Fruit fly (Drosophila melanogaster) whole organism, embryonic: ENCODE data around the gene CG5377.

Experiments used
- Atf-2 ChIP-seq: fragments of 200-800 bp; sonication (Bioruptor generic); optimal IDR thresholded peaks from 2 replicates; lab custom pipeline; 2016; ENCODE audit warnings: missing biosample characterization, missing genetic modification characterization
- Atf3 ChIP-seq: fragments of 200-800 bp; sonication (Bioruptor generic); optimal IDR thresholded peaks from 3 replicates; lab custom pipeline; 2016; ENCODE audit warnings: missing biosample characterization, missing genetic modification characterization
- B-H1 ChIP-seq: fragments of 200-800 bp; sonication (Bioruptor generic); IDR thresholded peaks from 3 replicates; pipeline ENCODE4 v1.3.6; 2022; ENCODE audit warnings: missing biosample characterization, missing genetic modification characterization
- BEAF-32 ChIP-seq: fragments of 200-800 bp; sonication (Bioruptor generic); optimal IDR thresholded peaks from 3 replicates; lab custom pipeline; 2017; ENCODE audit warnings: missing biosample characterization, missing genetic modification characterization, mild to moderate bottlenecking, moderate library complexity, missing genetic modification reagents
- Bdp1 ChIP-seq: fragments of 200-800 bp; sonication (Bioruptor generic); optimal IDR thresholded peaks from 3 replicates; lab custom pipeline; 2016; ENCODE audit warnings: missing biosample characterization, missing genetic modification characterization
- Blimp-1 ChIP-seq: fragments of 200-800 bp; sonication (Bioruptor generic); optimal IDR thresholded peaks from 3 replicates; lab custom pipeline; 2018; ENCODE audit warnings: missing biosample characterization, missing genetic modification characterization, mild to moderate bottlenecking, moderate library complexity, missing genetic modification reagents
- BtbVII ChIP-seq: fragments of 200-800 bp; sonication (Bioruptor generic); optimal IDR thresholded peaks from 3 replicates; lab custom pipeline; 2017; ENCODE audit warnings: missing biosample characterization, mild to moderate bottlenecking, missing genetic modification characterization
- CG10462 ChIP-seq: fragments of 200-800 bp; sonication (Bioruptor generic); optimal IDR thresholded peaks from 2 replicates; lab custom pipeline; 2016; ENCODE audit warnings: missing biosample characterization, missing genetic modification characterization
- CG10565 ChIP-seq: fragments of 200-800 bp; sonication (Bioruptor generic); optimal IDR thresholded peaks from 3 replicates; lab custom pipeline; 2016; ENCODE audit warnings: missing biosample characterization, mild to moderate bottlenecking, missing genetic modification characterization
- CG11695 ChIP-seq: fragments of 200-800 bp; sonication (Bioruptor generic); IDR thresholded peaks from 3 replicates; pipeline ENCODE4 v1.3.6; 2022; ENCODE audit warnings: missing biosample characterization, missing genetic modification characterization
- CG14965 ChIP-seq: fragments of 200-800 bp; sonication (Bioruptor generic); optimal IDR thresholded peaks from 2 replicates; lab custom pipeline; 2016; ENCODE audit warnings: missing biosample characterization, missing genetic modification characterization, borderline replicate concordance
- CG17186 ChIP-seq: fragments of 200-800 bp; sonication (Bioruptor generic); optimal IDR thresholded peaks from 3 replicates; lab custom pipeline; 2017; ENCODE audit warnings: missing biosample characterization, missing genetic modification reagents, missing genetic modification characterization
- CG18011 ChIP-seq: fragments of 200-800 bp; sonication (Bioruptor generic); optimal IDR thresholded peaks from 2 replicates; lab custom pipeline; 2017; ENCODE audit warnings: missing biosample characterization, missing genetic modification characterization, mild to moderate bottlenecking, moderate library complexity, missing genotype
- CG18262 ChIP-seq: fragments of 200-800 bp; optimal IDR thresholded peaks from 3 replicates; lab custom pipeline; 2019; ENCODE audit warnings: missing biosample characterization, mild to moderate bottlenecking, missing genetic modification characterization, moderate library complexity
- CG2678 ChIP-seq: fragments of 200-800 bp; sonication (Bioruptor generic); optimal IDR thresholded peaks from 3 replicates; lab custom pipeline; 2019; ENCODE audit warnings: missing biosample characterization, mild to moderate bottlenecking, missing genetic modification characterization, moderate library complexity
- CG3065 ChIP-seq: fragments of 200-800 bp; sonication (Bioruptor generic); optimal IDR thresholded peaks from 2 replicates; lab custom pipeline; 2016; ENCODE audit warnings: missing biosample characterization, missing genetic modification characterization
- CG3407 ChIP-seq: fragments of 200-800 bp; sonication (Bioruptor generic); optimal IDR thresholded peaks from 2 replicates; lab custom pipeline; 2018; ENCODE audit warnings: missing biosample characterization, mild to moderate bottlenecking, missing genetic modification characterization
- CG4404 ChIP-seq: fragments of 200-800 bp; sonication (Bioruptor generic); IDR thresholded peaks from 2 replicates; pipeline ENCODE4 v1.3.6; 2022; ENCODE audit warnings: missing biosample characterization, missing genetic modification characterization
- CG5245 ChIP-seq: fragments of 200-800 bp; sonication (Bioruptor generic); optimal IDR thresholded peaks from 3 replicates; lab custom pipeline; 2016; ENCODE audit warnings: missing biosample characterization, missing genetic modification characterization
- CG7839 ChIP-seq: fragments of 200-800 bp; sonication (Bioruptor generic); optimal IDR thresholded peaks from 3 replicates; lab custom pipeline; 2018; ENCODE audit warnings: missing biosample characterization, mild to moderate bottlenecking, missing genetic modification characterization, moderate library complexity
- CkIIα-i1 ChIP-seq: fragments of 200-800 bp; sonication (Bioruptor generic); IDR thresholded peaks from 2 replicates; pipeline ENCODE4 v1.3.6; 2022; ENCODE audit warnings: missing biosample characterization, missing genetic modification characterization
- Dll ChIP-seq: fragments of 200-800 bp; sonication (Bioruptor generic); IDR thresholded peaks from 4 replicates; pipeline ENCODE4 v1.3.6; 2022; ENCODE audit warnings: missing biosample characterization, missing genetic modification characterization; ENCODE audit not compliant: partially characterized antibody
- Eip74EF ChIP-seq, 2 experiments: fragments of 200-800 bp in 1 of 2; fragments of >200 bp in 1 of 2; sonication (Bioruptor generic) in 1 of 2; optimal IDR thresholded peaks; 2 replicates each; lab custom pipeline; 2017 to 2019; ENCODE audit warnings: missing biosample characterization in 2 of 2, missing genetic modification characterization in 2 of 2, mild to moderate bottlenecking in 1 of 2, moderate library complexity in 1 of 2
- Fer1 ChIP-seq: fragments of 200-800 bp; sonication (Bioruptor generic); optimal IDR thresholded peaks from 2 replicates; lab custom pipeline; 2017; ENCODE audit warnings: missing biosample characterization, mild to moderate bottlenecking, missing genetic modification characterization
- Gsc ChIP-seq: fragments of 200-800 bp; sonication (Bioruptor generic); IDR thresholded peaks from 2 replicates; pipeline ENCODE4 v1.3.6; 2022; ENCODE audit warnings: missing biosample characterization, missing genetic modification characterization
- MTF-1 ChIP-seq: fragments of 200-800 bp; sonication (Bioruptor generic); optimal IDR thresholded peaks from 2 replicates; lab custom pipeline; 2018; ENCODE audit warnings: missing biosample characterization, mild to moderate bottlenecking, missing genetic modification characterization, borderline replicate concordance
- NC2α ChIP-seq: fragments of 200-800 bp; sonication (Bioruptor generic); optimal IDR thresholded peaks from 2 replicates; lab custom pipeline; 2016; ENCODE audit warnings: missing biosample characterization, missing genetic modification characterization
- NFAT ChIP-seq: fragments of 200-800 bp; sonication (Bioruptor generic); IDR thresholded peaks from 2 replicates; pipeline ENCODE4 v1.3.6; 2022; ENCODE audit warnings: missing biosample characterization, missing genetic modification characterization
- Ravus ChIP-seq: fragments of 200-800 bp; sonication (Bioruptor generic); IDR thresholded peaks from 2 replicates; pipeline ENCODE4 v1.3.6; 2022; ENCODE audit warnings: missing biosample characterization, missing genetic modification characterization
- Ssrp ChIP-seq: fragments of 200-800 bp; sonication (Bioruptor generic); optimal IDR thresholded peaks from 2 replicates; lab custom pipeline; 2018; ENCODE audit warnings: missing biosample characterization, mild to moderate bottlenecking, missing genetic modification characterization, moderate library complexity
- Trl ChIP-seq, 3 experiments: fragments of >200 bp in 2 of 3; fragments of 200-800 bp in 1 of 3; sonication (Bioruptor generic) in 1 of 3; optimal IDR thresholded peaks; 2 replicates in 1 of 3; 3 replicates in 2 of 3; lab custom pipeline; 2016 to 2017; ENCODE audit warnings: missing biosample characterization in 1 of 3, missing genetic modification characterization in 1 of 3
- br ChIP-seq: fragments of >200 bp; optimal IDR thresholded peaks from 2 replicates; lab custom pipeline; 2017
- btn ChIP-seq: fragments of 200-800 bp; sonication (Bioruptor generic); optimal IDR thresholded peaks from 2 replicates; lab custom pipeline; 2016; ENCODE audit warnings: missing biosample characterization, missing genetic modification characterization
- chn ChIP-seq: fragments of 200-800 bp; sonication (Bioruptor generic); optimal IDR thresholded peaks from 2 replicates; lab custom pipeline; 2016; ENCODE audit warnings: missing biosample characterization, missing genetic modification characterization
- grau ChIP-seq: fragments of 200-800 bp; optimal IDR thresholded peaks from 3 replicates; lab custom pipeline; 2019; ENCODE audit warnings: missing biosample characterization, mild to moderate bottlenecking, missing genetic modification characterization, moderate library complexity
- hkb ChIP-seq, 2 experiments: fragments of 200-800 bp in 1 of 2; fragments of >200 bp in 1 of 2; sonication (Bioruptor generic) in 1 of 2; IDR thresholded peaks in 1 of 2; optimal IDR thresholded peaks in 1 of 2; 2 replicates each; pipeline versions ENCODE4 v1.3.6 to Lab custom; 2017 to 2022; ENCODE audit warnings: missing biosample characterization in 1 of 2, missing genetic modification characterization in 1 of 2
- kah ChIP-seq: fragments of 200-800 bp; sonication (Bioruptor generic); optimal IDR thresholded peaks from 2 replicates; lab custom pipeline; 2018; ENCODE audit warnings: missing biosample characterization, mild to moderate bottlenecking, missing genetic modification characterization
- mirr ChIP-seq: fragments of 200-800 bp; sonication (Bioruptor generic); optimal IDR thresholded peaks from 3 replicates; lab custom pipeline; 2018; ENCODE audit warnings: missing biosample characterization, mild to moderate bottlenecking, missing genetic modification characterization
- nerfin-2 ChIP-seq: fragments of 200-800 bp; sonication (Bioruptor generic); IDR thresholded peaks from 2 replicates; pipeline ENCODE4 v1.3.6; 2022; ENCODE audit warnings: missing biosample characterization, missing genetic modification characterization; ENCODE audit not compliant: partially characterized antibody
- pb ChIP-seq: fragments of 200-800 bp; sonication (Bioruptor generic); optimal IDR thresholded peaks from 3 replicates; lab custom pipeline; 2016; ENCODE audit warnings: missing biosample characterization, missing genetic modification characterization
- pnt ChIP-seq: fragments of 200-800 bp; sonication (Bioruptor generic); optimal IDR thresholded peaks from 3 replicates; lab custom pipeline; 2016; ENCODE audit warnings: missing biosample characterization, missing genetic modification characterization
- pum ChIP-seq: fragments of 200-800 bp; sonication (Bioruptor generic); optimal IDR thresholded peaks from 2 replicates; lab custom pipeline; 2016; ENCODE audit warnings: missing biosample characterization, missing genetic modification characterization
- ro ChIP-seq: fragments of 200-800 bp; sonication (Bioruptor generic); IDR thresholded peaks from 2 replicates; pipeline ENCODE4 v1.3.6; 2022; ENCODE audit warnings: missing biosample characterization, missing genetic modification characterization
- salm ChIP-seq: fragments of 200-800 bp; sonication (Bioruptor generic); optimal IDR thresholded peaks from 2 replicates; lab custom pipeline; 2018; ENCODE audit warnings: missing biosample characterization, mild to moderate bottlenecking, missing genetic modification characterization
- sens-2 ChIP-seq: fragments of 200-800 bp; sonication (Bioruptor generic); IDR thresholded peaks from 2 replicates; pipeline ENCODE4 v1.3.6; 2022; ENCODE audit warnings: missing biosample characterization, missing genetic modification characterization
- tap ChIP-seq: fragments of 200-800 bp; optimal IDR thresholded peaks from 3 replicates; lab custom pipeline; 2019; ENCODE audit warnings: missing biosample characterization, mild to moderate bottlenecking, missing genetic modification characterization, moderate library complexity
- tio ChIP-seq: fragments of 200-800 bp; sonication (Bioruptor generic); optimal IDR thresholded peaks from 2 replicates; lab custom pipeline; 2017; ENCODE audit warnings: missing biosample characterization, missing genetic modification characterization, inconsistent platforms
- toy ChIP-seq: fragments of 200-800 bp; sonication (Bioruptor generic); IDR thresholded peaks from 2 replicates; pipeline ENCODE4 v1.3.6; 2022; ENCODE audit warnings: missing biosample characterization, missing genetic modification characterization

CG5377 gene

DNA sequence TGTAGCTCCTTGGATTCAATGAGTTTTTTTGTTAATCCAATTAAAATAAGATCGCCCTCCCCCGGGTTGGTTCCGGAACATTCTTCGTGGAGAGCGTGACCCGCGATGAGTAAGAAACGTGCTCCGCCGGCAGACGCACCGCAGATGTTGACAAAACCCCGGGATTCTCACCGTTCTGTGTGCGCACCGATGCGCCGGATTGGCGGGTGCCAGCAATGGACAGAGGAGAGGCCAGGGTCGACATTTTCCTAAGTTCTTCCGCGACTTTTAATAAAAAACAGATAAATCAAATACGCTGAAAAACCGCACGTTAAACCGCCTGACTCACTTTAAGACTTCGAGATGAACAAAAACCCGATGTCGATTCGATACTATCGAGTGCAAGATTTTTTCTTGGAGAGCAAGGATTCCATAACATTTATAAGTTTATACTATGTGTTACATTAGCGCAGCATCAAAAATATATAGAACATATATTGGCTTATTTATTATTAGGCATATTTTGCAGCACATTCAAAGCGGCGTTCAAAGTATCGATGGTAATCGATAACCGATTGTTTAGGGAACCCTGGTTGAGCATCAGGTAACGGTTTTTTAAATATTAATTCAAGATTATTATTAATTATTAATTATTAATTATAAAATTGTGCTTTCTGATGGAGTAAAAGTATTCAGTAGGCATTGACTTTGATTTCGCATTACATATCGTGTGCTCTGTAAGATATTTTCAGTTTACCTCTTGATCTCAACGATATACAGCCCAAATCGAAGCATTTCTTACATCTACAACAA, 23.3 kb upstream of the CG5377 start, which contains the start of the genes CCT1 and tHMG1 (continued):
- TF ChIP-seq Atf3 (GFP tag; lab: Kevin White, UChicago), result no peak
- no peak for TF ChIP-seq NFAT
- TF ChIP-seq B-H1 (GFP tag; lab: Robert Waterston, UW), result no peak
- no peak for TF ChIP-seq Atf-2
- TF ChIP-seq CG3065 (GFP tag; lab: Kevin White, UChicago), result no peak
- TF ChIP-seq CG10462 (GFP tag; lab: Kevin White, UChicago), result no peak
- no peak for TF ChIP-seq tio
- TF ChIP-seq hkb (optimal IDR thresholded peaks at IDR 0.05; lab: Kevin White, UChicago), result no peak
- no peak for TF ChIP-seq hkb (GFP tag; IDR thresholded peaks at IDR 0.05; lab: Robert Waterston, UW)
- TF ChIP-seq pum (GFP tag; lab: Kevin White, UChicago), result no peak
- TF ChIP-seq btn (GFP tag; lab: Kevin White, UChicago), result no peak
- TF ChIP-seq CG5245 (GFP tag; lab: Kevin White, UChicago), result no peak
- TF ChIP-seq CkIIα-i1, result no peak
- TF ChIP-seq chn (GFP tag; lab: Kevin White, UChicago), result no peak
- TF ChIP-seq CG14965 (GFP tag; lab: Kevin White, UChicago), result no peak
- no peak for TF ChIP-seq CG10565 (GFP tag; lab: Kevin White, UChicago)
- TF ChIP-seq BEAF-32, result peak; percentile 89
- TF ChIP-seq Eip74EF (GFP tag; optimal IDR thresholded peaks at IDR 0.05; lab: Kevin White, UChicago), result no peak
- no peak for TF ChIP-seq CG4404 (GFP tag; lab: Robert Waterston, UW)
- no peak for TF ChIP-seq Ravus (GFP tag; lab: Robert Waterston, UW)
- TF ChIP-seq BtbVII (GFP tag; lab: Kevin White, UChicago), result no peak
- TF ChIP-seq kah (GFP tag; lab: Kevin White, UChicago), result no peak
- no peak for TF ChIP-seq CG7839 (tag; lab: Kevin White, UChicago)
- no peak for TF ChIP-seq Blimp-1 (GFP tag; lab: Kevin White, UChicago)
- no peak for TF ChIP-seq br (lab: Kevin White, UChicago)
- TF ChIP-seq tap (tag; lab: Kevin White, UChicago), result no peak
- no peak for TF ChIP-seq pb (GFP tag; lab: Kevin White, UChicago)
- no peak for TF ChIP-seq pnt (GFP tag; lab: Kevin White, UChicago)
- TF ChIP-seq toy (GFP tag; lab: Robert Waterston, UW), result no peak
- TF ChIP-seq CG3407 (GFP tag; lab: Kevin White, UChicago), result no peak
- no peak for TF ChIP-seq salm
- TF ChIP-seq ro (GFP tag; lab: Robert Waterston, UW), result no peak
- TF ChIP-seq sens-2 (GFP tag; lab: Robert Waterston, UW), result no peak
- no peak for TF ChIP-seq Ssrp
- TF ChIP-seq CG2678 (tag; lab: Kevin White, UChicago), result no peak

DNA sequence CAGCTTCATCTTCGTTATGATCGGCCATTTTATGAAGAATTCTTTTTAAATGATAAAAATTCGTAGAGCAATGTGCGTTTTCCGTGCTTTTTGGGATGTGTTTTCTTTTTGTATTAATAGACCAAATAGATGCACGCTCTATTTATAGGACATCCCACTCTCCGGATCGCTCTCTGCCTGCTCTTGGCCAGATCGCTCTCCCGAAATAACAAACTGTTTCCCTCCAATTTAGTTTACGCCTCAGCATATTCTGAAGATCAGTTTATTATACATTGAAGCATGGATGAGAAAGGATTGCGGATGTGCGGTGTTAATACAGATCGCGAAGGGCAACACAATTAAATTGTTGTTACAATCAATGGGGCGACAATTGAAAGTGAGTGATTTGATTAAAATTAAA, 20.9 kb upstream of the CG5377 start, which contains the start of gene CG5376:
TSS of gene CG5376 (minus strand) at position 101 of the 400 bp plus-strand sequence.
- TF ChIP-seq Trl (optimal IDR thresholded peaks at IDR 0.05; lab: Kevin White, UChicago) (peak; percentile 12 to 13), Trl (GFP tag; optimal IDR thresholded peaks at IDR 0.05; lab: Kevin White, UChicago) (no peak), MTF-1 (GFP tag; lab: Kevin White, UChicago) (no peak)

DNA sequence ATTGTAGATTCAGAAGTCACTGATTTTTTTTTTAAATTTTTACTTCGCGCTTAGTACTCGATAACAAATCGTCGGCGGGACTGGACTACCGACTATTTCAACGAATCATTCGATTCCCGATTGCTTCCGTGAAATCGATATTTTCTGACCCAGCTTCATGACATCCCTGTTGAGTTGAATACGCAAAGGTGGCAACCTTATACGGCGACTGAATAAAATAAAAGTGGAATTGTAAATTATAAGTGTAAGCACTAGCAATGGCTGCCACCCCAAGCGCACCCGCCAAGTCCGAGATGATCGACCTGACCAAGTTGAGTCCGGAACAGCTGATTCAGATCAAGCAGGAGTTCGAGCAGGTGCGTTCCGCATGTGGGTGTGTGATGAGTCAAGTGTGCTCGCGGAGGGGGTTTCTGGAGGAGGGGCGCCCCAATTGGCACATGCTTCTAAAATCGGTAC, 19.1 kb upstream of the CG5377 start, which contains the start of gene Pfdn5:
TSS of gene Pfdn5 (plus strand) at position 3 of the 456 bp plus-strand sequence.
- TF ChIP-seq nerfin-2 (GFP tag; lab: Robert Waterston, UW) (peak; percentile 91), Gsc (GFP tag; lab: Robert Waterston, UW) (no peak), CG17186 (GFP tag; lab: Kevin White, UChicago) (peak; percentile 4), CG18011 (GFP tag; lab: Kevin White, UChicago) (no peak), Bdp1 (GFP tag; lab: Kevin White, UChicago) (no peak), CG11695 (GFP tag; lab: Robert Waterston, UW) (no peak), mirr (no peak), grau (tag; lab: Kevin White, UChicago) (no peak), Dll (GFP tag; lab: Robert Waterston, UW) (peak; percentile 80), CG18262 (no peak), NC2α (GFP tag; lab: Kevin White, UChicago) (no peak), Fer1 (no peak)
